Worm (Caenorhabditis elegans) whole organism, L2 larva: ENCODE results near the gene K10D11.4.

Experiments used
- F13H6.1 ChIP-seq: sonication (generic microtip); optimal IDR thresholded peaks from 2 replicates; lab custom pipeline; 2016; ENCODE audit warnings: missing genetic modification characterization, missing compliant biosample characterization
- R02D3.7 ChIP-seq: fragments of 150-350 bp; optimal IDR thresholded peaks from 2 replicates; lab custom pipeline; 2014; ENCODE audit warnings: missing biosample characterization, missing genetic modification characterization
- Y55F3AM.14 ChIP-seq: fragments of 200-800 bp; sonication (Bioruptor generic); optimal IDR thresholded peaks from 2 replicates; lab custom pipeline; 2018; ENCODE audit warnings: mild to moderate bottlenecking, missing genetic modification characterization, missing compliant biosample characterization
- ZK546.5 ChIP-seq: sonication (generic microtip); optimal IDR thresholded peaks from 2 replicates; lab custom pipeline; 2017; ENCODE audit warnings: missing biosample characterization, missing genetic modification characterization
- alr-1 ChIP-seq: fragments of 150-350 bp; optimal IDR thresholded peaks from 2 replicates; lab custom pipeline; 2014; ENCODE audit warnings: missing biosample characterization, missing genetic modification characterization
- aly-2 ChIP-seq: fragments of 150-350 bp; optimal IDR thresholded peaks from 2 replicates; lab custom pipeline; 2014; ENCODE audit warnings: missing biosample characterization, missing genetic modification characterization
- blmp-1 ChIP-seq: sonication (generic microtip); optimal IDR thresholded peaks from 2 replicates; lab custom pipeline; 2017; ENCODE audit warnings: missing genetic modification characterization, mild to moderate bottlenecking, missing compliant biosample characterization, antibody characterized with exemption, moderate library complexity; ENCODE audit not compliant: insufficient read depth
- ceh-16 ChIP-seq: fragments of 150-350 bp; optimal IDR thresholded peaks from 2 replicates; lab custom pipeline; 2014; ENCODE audit warnings: missing biosample characterization, missing genetic modification characterization
- crh-2 ChIP-seq: sonication (generic microtip); optimal IDR thresholded peaks from 2 replicates; lab custom pipeline; 2017; ENCODE audit warnings: missing biosample characterization, missing genetic modification characterization
- egl-27 ChIP-seq: sonication (generic microtip); optimal IDR thresholded peaks from 3 replicates; lab custom pipeline; 2017; ENCODE audit warnings: missing biosample characterization, missing genetic modification reagents, missing genetic modification characterization
- elt-1 ChIP-seq: fragments of 150-350 bp; optimal IDR thresholded peaks from 2 replicates; lab custom pipeline; 2014; ENCODE audit warnings: missing biosample characterization, missing genetic modification characterization
- elt-3 ChIP-seq: sonication (generic microtip); optimal IDR thresholded peaks from 2 replicates; lab custom pipeline; 2017; ENCODE audit warnings: missing biosample characterization, missing genetic modification characterization
- fos-1 ChIP-seq: fragments of 150-350 bp; optimal IDR thresholded peaks from 2 replicates; lab custom pipeline; 2014; ENCODE audit warnings: missing biosample characterization, missing genetic modification characterization
- gmeb-1 ChIP-seq: fragments of 150-350 bp; optimal IDR thresholded peaks from 2 replicates; lab custom pipeline; 2014; ENCODE audit warnings: missing biosample characterization, missing genetic modification characterization
- lin-11 ChIP-seq: fragments of 150-350 bp; sonication (generic microtip); optimal IDR thresholded peaks from 2 replicates; lab custom pipeline; 2014; ENCODE audit warnings: missing biosample characterization, missing genetic modification characterization, inconsistent platforms, mixed read lengths
- lin-13 ChIP-seq: fragments of 150-350 bp; optimal IDR thresholded peaks from 2 replicates; lab custom pipeline; 2014; ENCODE audit warnings: missing biosample characterization, missing genetic modification reagents, missing genetic modification characterization
- lsy-2 ChIP-seq, 2 experiments: fragments of 150-350 bp in 1 of 2; sonication (generic microtip) in 1 of 2; optimal IDR thresholded peaks; 2 replicates each; lab custom pipeline; 2014 to 2017; ENCODE audit warnings: missing biosample characterization in 2 of 2, missing genetic modification characterization in 2 of 2
- mab-5 ChIP-seq: fragments of 150-350 bp; optimal IDR thresholded peaks from 2 replicates; lab custom pipeline; 2014; ENCODE audit warnings: missing biosample characterization, missing genetic modification characterization
- mbf-1 ChIP-seq: sonication (generic microtip); optimal IDR thresholded peaks from 2 replicates; lab custom pipeline; 2017; ENCODE audit warnings: missing biosample characterization, missing genetic modification characterization
- mdl-1 ChIP-seq, 2 experiments: fragments of 150-350 bp in 1 of 2; sonication (generic microtip) in 1 of 2; optimal IDR thresholded peaks; 2 replicates each; lab custom pipeline; 2017; ENCODE audit warnings: missing biosample characterization in 2 of 2, missing genetic modification characterization in 2 of 2
- nhr-11 ChIP-seq: fragments of 150-350 bp; optimal IDR thresholded peaks from 2 replicates; lab custom pipeline; 2014; ENCODE audit warnings: missing biosample characterization, missing genetic modification characterization
- nhr-129 ChIP-seq: fragments of 150-350 bp; optimal IDR thresholded peaks from 2 replicates; lab custom pipeline; 2014; ENCODE audit warnings: missing biosample characterization, missing genetic modification characterization
- nhr-23 ChIP-seq: fragments of 150-350 bp; optimal IDR thresholded peaks from 2 replicates; lab custom pipeline; 2014; ENCODE audit warnings: missing biosample characterization, missing genetic modification reagents, missing genetic modification characterization
- nhr-25 ChIP-seq: fragments of 150-350 bp; sonication (generic microtip); optimal IDR thresholded peaks from 3 replicates; lab custom pipeline; 2014; ENCODE audit warnings: missing biosample characterization, missing genetic modification characterization
- nhr-6 ChIP-seq: fragments of 150-350 bp; optimal IDR thresholded peaks from 2 replicates; lab custom pipeline; 2014; ENCODE audit warnings: missing biosample characterization, missing genetic modification characterization
- nhr-77 ChIP-seq: fragments of 150-350 bp; optimal IDR thresholded peaks from 2 replicates; lab custom pipeline; 2014; ENCODE audit warnings: missing biosample characterization, missing genetic modification characterization
- peb-1 ChIP-seq: fragments of 150-350 bp; optimal IDR thresholded peaks from 2 replicates; lab custom pipeline; 2014; ENCODE audit warnings: missing biosample characterization, missing genetic modification characterization
- sem-4 ChIP-seq: fragments of 150-350 bp; optimal IDR thresholded peaks from 2 replicates; lab custom pipeline; 2014; ENCODE audit warnings: missing biosample characterization, missing genetic modification reagents, missing genetic modification characterization
- skn-1 ChIP-seq: sonication (generic microtip); optimal IDR thresholded peaks from 2 replicates; lab custom pipeline; 2017; ENCODE audit warnings: missing biosample characterization, missing genetic modification characterization
- snpc-4 ChIP-seq: fragments of 150-350 bp; optimal IDR thresholded peaks from 2 replicates; lab custom pipeline; 2014; ENCODE audit warnings: missing biosample characterization, missing genetic modification characterization
- unc-55 ChIP-seq: fragments of 150-350 bp; sonication (generic microtip); optimal IDR thresholded peaks from 3 replicates; lab custom pipeline; 2014; ENCODE audit warnings: missing biosample characterization, missing genetic modification reagents, missing genetic modification characterization
- zag-1 ChIP-seq: fragments of 150-350 bp; optimal IDR thresholded peaks from 2 replicates; lab custom pipeline; 2014; ENCODE audit warnings: missing biosample characterization, missing genetic modification characterization
- ztf-1 ChIP-seq: fragments of 200-800 bp; sonication (Bioruptor generic); conservative IDR thresholded peaks from 2 replicates; pipeline ENCODE4 v1.3.6; 2022; ENCODE audit warnings: missing genetic modification characterization, missing compliant biosample characterization
- ztf-11 ChIP-seq: sonication (generic microtip); optimal IDR thresholded peaks from 2 replicates; lab custom pipeline; 2017; ENCODE audit warnings: missing biosample characterization, missing genetic modification characterization

K10D11.4 gene

ce11 chrIV:12994376-12994775 is at the start of gene K10D11.4:
Gene K10D11.4, minus strand, starts transcription at chrIV:12994476.
- TF ChIP-seq nhr-11 (tag; lab: Kevin White, UChicago) (no peak), blmp-1 (no peak), ztf-11 (tag; lab: Kevin White, UChicago) (no peak), gmeb-1 (tag; lab: Kevin White, UChicago) (no peak), nhr-129 (tag; lab: Kevin White, UChicago) (no peak), egl-27 (tag; lab: Kevin White, UChicago) (no peak), R02D3.7 (tag; lab: Kevin White, UChicago) (no peak), peb-1 (tag; lab: Kevin White, UChicago) (no peak), nhr-23 (tag; lab: Kevin White, UChicago) (no peak), lsy-2 (tag; optimal IDR thresholded peaks at IDR 0.05; lab: Kevin White, UChicago) (no peak), unc-55 (GFP tag; lab: Kevin White, UChicago) (no peak), Y55F3AM.14 (GFP tag; lab: Kevin White, UChicago) (no peak), snpc-4 (tag; lab: Kevin White, UChicago) (no peak), fos-1 (tag; lab: Kevin White, UChicago) (no peak), nhr-6 (no peak), F13H6.1 (tag; lab: Kevin White, UChicago) (no peak)

- no peak for TF ChIP-seq R02D3.7 (tag; lab: Kevin White, UChicago)
- TF ChIP-seq mdl-1 (tag; optimal IDR thresholded peaks at IDR 0.05; lab: Kevin White, UChicago), result no peak
- no peak for TF ChIP-seq gmeb-1 (tag; lab: Kevin White, UChicago)
- no peak for TF ChIP-seq ztf-11 (tag; lab: Kevin White, UChicago)
- TF ChIP-seq egl-27 (tag; lab: Kevin White, UChicago), result no peak
- TF ChIP-seq elt-1 (tag; lab: Kevin White, UChicago), result no peak
- no peak for TF ChIP-seq lsy-2 (tag; optimal IDR thresholded peaks at IDR 0.05; lab: Kevin White, UChicago)
- no peak for TF ChIP-seq lin-11 (tag; lab: Kevin White, UChicago)
- no peak for TF ChIP-seq ZK546.5 (tag; lab: Kevin White, UChicago)
- TF ChIP-seq lin-13 (GFP tag; lab: Kevin White, UChicago), result no peak
- no peak for TF ChIP-seq zag-1 (tag; lab: Kevin White, UChicago)
- TF ChIP-seq aly-2 (tag; lab: Kevin White, UChicago), result no peak
- no peak for TF ChIP-seq elt-3 (tag; lab: Kevin White, UChicago)
- TF ChIP-seq crh-2, result no peak
- no peak for TF ChIP-seq skn-1 (tag; lab: Kevin White, UChicago)
- TF ChIP-seq nhr-129 (tag; lab: Kevin White, UChicago), result no peak
Observed at ce11 chrIV:13042091-13042490, 47.8 kb upstream of the K10D11.4 start, which contains the start of gene amt-2. Gene amt-2, plus strand, starts transcription at chrIV:13042391.

ce11 chrIV:13041486-13041885 is 47.2 kb upstream of the K10D11.4 start:
- TF ChIP-seq Y55F3AM.14 (GFP tag; lab: Kevin White, UChicago) (no peak), zag-1 (tag; lab: Kevin White, UChicago) (no peak), blmp-1 (no peak), alr-1 (tag; lab: Kevin White, UChicago) (no peak), nhr-77 (tag; lab: Kevin White, UChicago) (no peak), mbf-1 (no peak), lsy-2 (tag; optimal IDR thresholded peaks at IDR 0.05; lab: Kevin White, UChicago) (no peak), unc-55 (GFP tag; lab: Kevin White, UChicago) (no peak), egl-27 (tag; lab: Kevin White, UChicago) (no peak), mab-5 (tag; lab: Kevin White, UChicago) (no peak), R02D3.7 (tag; lab: Kevin White, UChicago) (no peak), sem-4 (tag; lab: Kevin White, UChicago) (no peak), ceh-16 (tag; lab: Kevin White, UChicago) (no peak), gmeb-1 (tag; lab: Kevin White, UChicago) (no peak)

- no peak for TF ChIP-seq ztf-1 (GFP tag; lab: Robert Waterston, UW)
- TF ChIP-seq ceh-16 (tag; lab: Kevin White, UChicago), result no peak
- no peak for TF ChIP-seq elt-3 (tag; lab: Kevin White, UChicago)
- TF ChIP-seq nhr-25 (tag; lab: Kevin White, UChicago), result no peak
- no peak for TF ChIP-seq nhr-77 (tag; lab: Kevin White, UChicago)
Observed at ce11 chrIV:13038888-13039287, 44.6 kb upstream of the K10D11.4 start, which contains the start of gene F49E11.2. Gene F49E11.2, minus strand, starts transcription at chrIV:13038988.
